Worm (Caenorhabditis elegans) whole organism, midembryonic: ENCODE measurements around the gene F54F7.14.

ENCODE experiments used
- T22C8.4 ChIP-seq: fragments of 200-800 bp; sonication (Bioruptor generic); IDR thresholded peaks from 2 replicates; pipeline ENCODE4 v1.3.6; 2022; ENCODE audit warnings: missing genetic modification characterization, missing compliant biosample characterization
- cog-1 ChIP-seq: sonication (generic microtip); optimal IDR thresholded peaks from 2 replicates; lab custom pipeline; 2016; ENCODE audit warnings: missing genetic modification characterization, missing compliant biosample characterization
- flt-1 ChIP-seq: fragments of 200-800 bp; sonication (Bioruptor generic); IDR thresholded peaks from 2 replicates; pipeline ENCODE4 v1.3.6; 2022; ENCODE audit warnings: missing genetic modification characterization, missing compliant biosample characterization
- klf-2 ChIP-seq: fragments of 200-800 bp; sonication (Bioruptor generic); conservative IDR thresholded peaks from 2 replicates; pipeline ENCODE4 v1.3.6; 2022; ENCODE audit warnings: missing genetic modification reagents, missing genetic modification characterization, missing compliant biosample characterization

- TF ChIP-seq flt-1 (no peak), cog-1 (tag; lab: Kevin White, UChicago) (no peak), klf-2 (no peak), T22C8.4 (GFP tag; lab: Robert Waterston, UW) (no peak)
Observed at ce11 chrX:11852494-11852893, 1.8 kb downstream of the F54F7.14 start, which contains the start of gene xtr-1.
